Worm (Caenorhabditis elegans) whole organism, early embryonic: ENCODE results near the gene hlh-4.

Source experiments
- flt-1 ChIP-seq: fragments of 200-800 bp; sonication (Bioruptor generic); IDR thresholded peaks from 2 replicates; pipeline ENCODE4 v1.3.6; 2022; ENCODE audit warnings: missing genetic modification characterization, missing compliant biosample characterization
- hnd-1 ChIP-seq: sonication (generic microtip); optimal IDR thresholded peaks from 2 replicates; lab custom pipeline; 2016; ENCODE audit warnings: missing genetic modification characterization, missing compliant biosample characterization
- sea-1 ChIP-seq: fragments of 200-800 bp; sonication (Bioruptor generic); conservative IDR thresholded peaks from 2 replicates; pipeline ENCODE4 v1.3.6; 2022; ENCODE audit warnings: missing genetic modification characterization, missing compliant biosample characterization

ce11 chrIII:9744525-9744924 lies 5.7 kb upstream of the hlh-4 start:
- TF ChIP-seq sea-1 (GFP tag; lab: Robert Waterston, UW) = no peak
- TF ChIP-seq hnd-1 = no peak
- TF ChIP-seq flt-1 (GFP tag; lab: Robert Waterston, UW) = no peak
